Fruit fly (Drosophila melanogaster): ENCODE results near the gene CG4080.

Gene CG4080

DNA sequence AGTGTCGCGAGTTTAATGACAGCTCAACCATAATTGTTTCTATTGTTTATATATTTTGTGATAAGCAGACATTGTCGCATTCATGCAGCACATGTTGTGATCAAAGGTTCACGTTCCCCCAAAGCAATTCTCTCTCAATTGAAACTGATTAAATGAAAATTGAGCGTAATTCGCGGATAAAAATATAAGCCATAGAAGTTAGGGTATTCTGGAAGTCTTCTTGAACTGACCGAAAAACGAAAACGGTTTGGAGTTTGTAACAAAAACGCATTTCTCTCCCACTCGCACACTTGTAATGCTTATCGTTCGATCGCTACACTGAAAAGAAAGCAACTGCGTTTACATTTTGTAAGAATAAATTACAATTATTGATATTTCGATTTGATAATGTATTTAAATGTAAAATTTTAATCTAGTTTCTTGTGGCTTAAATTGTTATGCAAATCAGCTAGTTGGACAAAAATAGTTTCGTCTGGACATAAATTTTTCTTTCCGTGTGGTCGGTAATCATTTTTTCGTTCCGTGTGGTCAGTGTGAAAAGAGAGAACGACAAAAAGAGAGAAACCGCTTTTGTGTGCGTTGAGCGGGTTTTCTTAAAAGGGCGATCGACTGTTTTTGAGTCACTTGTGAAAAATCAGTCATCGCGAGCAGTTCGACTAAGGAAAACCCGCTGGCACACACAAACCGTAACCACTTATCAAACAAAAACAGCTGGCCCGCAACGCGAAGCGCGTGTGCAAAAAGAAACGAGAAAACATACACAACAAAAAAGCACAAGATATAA, 23.8 kb upstream of the CG4080 start, which contains the start of gene aay (continued):
- TF ChIP-seq Ets97D (GFP tag; optimal IDR thresholded peaks at IDR 0.05) (peak; percentile 95), Xrp1 (GFP tag; IDR thresholded peaks at IDR 0.05) (peak; percentile 99), scrt (GFP tag; optimal IDR thresholded peaks at IDR 0.05) (peak; percentile 97), ewg (GFP tag; optimal IDR thresholded peaks at IDR 0.05) (peak; percentile 97), shn (GFP tag; optimal IDR thresholded peaks at IDR 0.05) (peak; percentile 95), Bdp1 (GFP tag; optimal IDR thresholded peaks at IDR 0.05) (peak; percentile 94), ken (GFP tag; IDR thresholded peaks at IDR 0.05) (peak; percentile 97), exex (tag; optimal IDR thresholded peaks at IDR 0.05) (peak; percentile 94), CG10462 (GFP tag; optimal IDR thresholded peaks at IDR 0.05) (peak; percentile 97), CG7271 (tag; optimal IDR thresholded peaks at IDR 0.05) (peak; percentile 96), cad (GFP tag; optimal IDR thresholded peaks at IDR 0.05) (no peak), D (optimal IDR thresholded peaks at IDR 0.05) (no peak), D (GFP tag; optimal IDR thresholded peaks at IDR 0.05) (peak; percentile 99), bsh (GFP tag; optimal IDR thresholded peaks at IDR 0.05) (peak; percentile 93 to 99), MTF-1 (GFP tag; optimal IDR thresholded peaks at IDR 0.05; ENCODE audit: borderline replicate concordance) (peak; percentile 95), CG8089 (GFP tag; optimal IDR thresholded peaks at IDR 0.05) (peak; percentile 97), vfl (GFP tag; optimal IDR thresholded peaks at IDR 0.05) (peak; percentile 97), CG7745 (tag; optimal IDR thresholded peaks at IDR 0.05) (peak; percentile 88), vvl (GFP tag; IDR thresholded peaks at IDR 0.05) (peak; percentile 99), CG7963 (GFP tag; IDR thresholded peaks at IDR 0.05; ENCODE audit: partially characterized antibody) (no peak), E2f2 (GFP tag; IDR thresholded peaks at IDR 0.05) (peak; percentile 87), org-1 (GFP tag; optimal IDR thresholded peaks at IDR 0.05) (peak; percentile 99), Atf3 (GFP tag; optimal IDR thresholded peaks at IDR 0.05) (peak; percentile 97), Dek (tag; optimal IDR thresholded peaks at IDR 0.05) (peak; percentile 99), Ets65A (GFP tag) (peak; percentile 100), ftz-f1 (GFP tag; optimal IDR thresholded peaks at IDR 0.05) (peak; percentile 83), lbe (GFP tag; optimal IDR thresholded peaks at IDR 0.05) (peak; percentile 97), CG6765 (GFP tag; optimal IDR thresholded peaks at IDR 0.05) (peak; percentile 98), CG30403 (GFP tag; optimal IDR thresholded peaks at IDR 0.05) (peak; percentile 99), CG4617 (GFP tag; optimal IDR thresholded peaks at IDR 0.05; ENCODE audit: borderline replicate concordance) (peak; percentile 98), CG12219 (GFP tag; optimal IDR thresholded peaks at IDR 0.05) (peak; percentile 98), CHES-1-like (GFP tag; optimal IDR thresholded peaks at IDR 0.05) (peak; percentile 97), CG8924 (tag; optimal IDR thresholded peaks at IDR 0.05) (peak; percentile 100), Poxn (GFP tag; IDR thresholded peaks at IDR 0.05) (peak; percentile 90), Mad (GFP tag; optimal IDR thresholded peaks at IDR 0.05) (peak; percentile 99), C15 (GFP tag; IDR thresholded peaks at IDR 0.05) (peak; percentile 95), zf30C (GFP tag; optimal IDR thresholded peaks at IDR 0.05) (peak; percentile 100), grau (tag; optimal IDR thresholded peaks at IDR 0.05) (peak; percentile 99), nau (GFP tag; optimal IDR thresholded peaks at IDR 0.05) (peak; percentile 98), dysf (GFP tag; IDR thresholded peaks at IDR 0.05) (peak; percentile 99), CG7556 (GFP tag; optimal IDR thresholded peaks at IDR 0.05) (peak; percentile 99), E2f1 (GFP tag; IDR thresholded peaks at IDR 0.05) (peak; percentile 98), MESR4 (GFP tag; optimal IDR thresholded peaks at IDR 0.05) (peak; percentile 87), CG8290 (GFP tag; optimal IDR thresholded peaks at IDR 0.05) (peak; percentile 99), CG8290 (tag; optimal IDR thresholded peaks at IDR 0.05) (peak; percentile 90 to 93), Hr51 (GFP tag; optimal IDR thresholded peaks at IDR 0.05) (peak; percentile 98 to 99), abd-A (tag; optimal IDR thresholded peaks at IDR 0.05) (peak; percentile 94), CG11398 (GFP tag; optimal IDR thresholded peaks at IDR 0.05) (peak; percentile 95), repo (GFP tag; optimal IDR thresholded peaks at IDR 0.05) (peak; percentile 95), da (GFP tag; optimal IDR thresholded peaks at IDR 0.05) (peak; percentile 94)

Measured in whole organism, embryonic.